Fruit fly (Drosophila melanogaster): Measurements from ENCODE around the gene CG9109.

The CG9109 gene

dm6 chr2L:6036710-6037109 lies 2.5 kb upstream of the CG9109 start, which contains the start of gene mtm:
TSS of gene mtm (minus strand) at chr2L:6037015.
- no peak for TF ChIP-seq CG17801 (GFP tag; optimal IDR thresholded peaks at IDR 0.05; ENCODE audit: partially characterized antibody)

dm6 chr2L:6035155-6035554 lies 932 bp upstream of the CG9109 start:
- TF ChIP-seq CG17801 (GFP tag; optimal IDR thresholded peaks at IDR 0.05; ENCODE audit: partially characterized antibody) = no peak

- TF ChIP-seq CG17801 (GFP tag; optimal IDR thresholded peaks at IDR 0.05; ENCODE audit: partially characterized antibody) = no peak
Measured at dm6 chr2L:6031838-6032237, 2.4 kb downstream of the CG9109 start.

dm6 chr2L:6028712-6029111 lies 5.5 kb downstream of the CG9109 start:
- TF ChIP-seq CG17801 (GFP tag; optimal IDR thresholded peaks at IDR 0.05; ENCODE audit: partially characterized antibody) = no peak

- no peak for TF ChIP-seq CG17801 (GFP tag; optimal IDR thresholded peaks at IDR 0.05; ENCODE audit: partially characterized antibody)
Measured at dm6 chr2L:6024345-6024907, 9.8 kb downstream of the CG9109 start, which contains the start of gene CG9107. TSS of gene CG9107 (minus strand) at chr2L:6024539.

dm6 chr2L:6022793-6023192 lies 11.4 kb downstream of the CG9109 start:
- TF ChIP-seq CG17801 (GFP tag; optimal IDR thresholded peaks at IDR 0.05; ENCODE audit: partially characterized antibody) = no peak

- TF ChIP-seq CG17801 (GFP tag; optimal IDR thresholded peaks at IDR 0.05; ENCODE audit: partially characterized antibody) = no peak
Measured at dm6 chr2L:6020535-6020934, 13.7 kb downstream of the CG9109 start, which contains the start of gene CG13996. TSS of gene CG13996 (plus strand) at chr2L:6020835.

- TF ChIP-seq CG17801 (GFP tag; optimal IDR thresholded peaks at IDR 0.05; ENCODE audit: partially characterized antibody) = no peak
Measured at dm6 chr2L:6019352-6020131, 14.7 kb downstream of the CG9109 start, which contains the start of gene H2.0. TSS of gene H2.0 (minus strand) at chr2L:6019402.

- no peak for TF ChIP-seq CG17801 (GFP tag; optimal IDR thresholded peaks at IDR 0.05; ENCODE audit: partially characterized antibody)
Measured at dm6 chr2L:6013071-6013417, 21.2 kb downstream of the CG9109 start.

- TF ChIP-seq CG17801 (GFP tag; optimal IDR thresholded peaks at IDR 0.05; ENCODE audit: partially characterized antibody) = peak; percentile 68
Measured at dm6 chr2L:6012303-6013070, 21.7 kb downstream of the CG9109 start, which contains the start of gene CG9098. TSS of gene CG9098 (minus strand) at chr2L:6012338.

dm6 chr2L:6006508-6007232 lies 27.6 kb downstream of the CG9109 start, which contains the start of gene Gal:
TSS of gene Gal (minus strand) at chr2L:6006827.
- no peak for TF ChIP-seq CG17801 (GFP tag; optimal IDR thresholded peaks at IDR 0.05; ENCODE audit: partially characterized antibody)

- TF ChIP-seq CG17801 (GFP tag; optimal IDR thresholded peaks at IDR 0.05; ENCODE audit: partially characterized antibody) = no peak
Measured at dm6 chr2L:6000065-6000464, 34.2 kb downstream of the CG9109 start, which contains the start of gene Tsp26A. TSS of gene Tsp26A (plus strand) at chr2L:6000228.

dm6 chr2L:5999247-5999646 lies 35.0 kb downstream of the CG9109 start, which contains the start of gene Kdm5:
TSS of gene Kdm5 (minus strand) at chr2L:5999501.
- peak; percentile 22 for TF ChIP-seq CG17801 (GFP tag; optimal IDR thresholded peaks at IDR 0.05; ENCODE audit: partially characterized antibody)

dm6 chr2L:5998383-5998782 lies 35.8 kb downstream of the CG9109 start:
- TF ChIP-seq CG17801 (GFP tag; optimal IDR thresholded peaks at IDR 0.05; ENCODE audit: partially characterized antibody) = no peak

Data from ovary, adult (tissue).